Fruit fly (Drosophila melanogaster): ENCODE measurements around the gene CG4199.

CG4199 gene

DNA sequence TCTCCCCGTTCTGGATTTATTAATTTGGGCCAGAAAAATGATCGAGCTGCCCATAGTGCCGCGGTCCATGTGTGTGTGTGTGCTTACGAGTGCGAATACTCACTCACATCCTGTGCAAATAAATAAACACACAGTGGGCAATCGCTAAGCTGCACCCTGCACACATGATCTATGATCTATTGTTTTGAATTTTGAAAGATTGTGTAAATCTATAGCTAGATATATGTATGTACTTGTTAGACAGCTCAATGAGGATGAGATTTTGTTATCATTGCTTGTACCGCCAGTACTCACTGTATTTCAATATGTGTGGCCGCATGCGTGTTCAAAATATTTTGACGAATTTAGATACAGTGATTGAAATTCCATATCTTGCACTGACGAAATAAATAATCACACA, 9.8 kb upstream of the CG4199 start (continued):
- TF ChIP-seq CrebB (tag; optimal IDR thresholded peaks at IDR 0.05) (peak; percentile 56), jing (GFP tag; optimal IDR thresholded peaks at IDR 0.05) (no peak), phol (tag; optimal IDR thresholded peaks at IDR 0.05) (peak; percentile 19), zfh1 (GFP tag; IDR thresholded peaks at IDR 0.05) (peak; percentile 33; the same call in 1 of the 3 replicates), dpn (GFP tag; optimal IDR thresholded peaks at IDR 0.05) (peak; percentile 51 to 53), CG12155 (GFP tag; optimal IDR thresholded peaks at IDR 0.05) (peak; percentile 63), CG12299 (tag; optimal IDR thresholded peaks at IDR 0.05) (no peak), dimm (GFP tag; IDR thresholded peaks at IDR 0.05) (no peak), CG15696 (tag; optimal IDR thresholded peaks at IDR 0.05) (no peak), H15 (GFP tag; IDR thresholded peaks at IDR 0.05) (no peak), CG14965 (GFP tag; optimal IDR thresholded peaks at IDR 0.05; ENCODE audit: borderline replicate concordance) (no peak), dysf (GFP tag; IDR thresholded peaks at IDR 0.05) (peak; percentile 75), CG10543 (GFP tag; optimal IDR thresholded peaks at IDR 0.05) (peak; percentile 49), Xrp1 (GFP tag; IDR thresholded peaks at IDR 0.05) (peak; percentile 65), CG12391 (tag; optimal IDR thresholded peaks at IDR 0.05) (peak; percentile 17), Sox100B (GFP tag; optimal IDR thresholded peaks at IDR 0.05) (no peak), inv (GFP tag; IDR thresholded peaks at IDR 0.05; ENCODE audit: partially characterized antibody) (no peak), ara (GFP tag; IDR thresholded peaks at IDR 0.05) (peak; percentile 45; the same call in 1 of the 2 replicates), stc (GFP tag; IDR thresholded peaks at IDR 0.05) (peak; percentile 58), CG7271 (tag; optimal IDR thresholded peaks at IDR 0.05) (no peak), tgo (GFP tag; IDR thresholded peaks at IDR 0.05) (peak; percentile 41; the same call in 2 of the 3 replicates), Chrac-16 (GFP tag; optimal IDR thresholded peaks at IDR 0.05) (peak; percentile 48), CG2199 (GFP tag; IDR thresholded peaks at IDR 0.05) (no peak), ssp (GFP tag; IDR thresholded peaks at IDR 0.05) (no peak; the same call in 1 of the 2 replicates), CoRest (tag; optimal IDR thresholded peaks at IDR 0.05) (peak; percentile 51), CG3726 (GFP tag; IDR thresholded peaks at IDR 0.05) (no peak), CG5953 (GFP tag; IDR thresholded peaks at IDR 0.05) (no peak), Deaf1 (tag; optimal IDR thresholded peaks at IDR 0.05) (no peak), CG18764 (GFP tag; optimal IDR thresholded peaks at IDR 0.05) (no peak), zf30C (GFP tag; optimal IDR thresholded peaks at IDR 0.05) (no peak), chif (GFP tag; optimal IDR thresholded peaks at IDR 0.05) (peak; percentile 19 to 26), Fer1 (GFP tag; optimal IDR thresholded peaks at IDR 0.05) (peak; percentile 39), CG13296 (GFP tag; optimal IDR thresholded peaks at IDR 0.05) (peak; percentile 36), ttk (GFP tag; IDR thresholded peaks at IDR 0.05) (no peak), CG6765 (GFP tag; optimal IDR thresholded peaks at IDR 0.05) (no peak), CG33213 (GFP tag; optimal IDR thresholded peaks at IDR 0.05) (peak; percentile 7), CG7745 (tag; optimal IDR thresholded peaks at IDR 0.05) (no peak), MBD-R2 (GFP tag; IDR thresholded peaks at IDR 0.05) (peak; percentile 46; the same call in 1 of the 2 replicates), grn (GFP tag; optimal IDR thresholded peaks at IDR 0.05) (no peak), tio (GFP tag; optimal IDR thresholded peaks at IDR 0.05) (no peak), B-H1 (GFP tag; IDR thresholded peaks at IDR 0.05) (peak; percentile 48; the same call in 2 of the 3 replicates), CG9817 (tag; optimal IDR thresholded peaks at IDR 0.05) (peak; percentile 82), CG30431 (GFP tag; optimal IDR thresholded peaks at IDR 0.05) (peak; percentile 23)

Measured in whole organism, embryonic.